Fruit fly (Drosophila melanogaster): ENCODE results near the gene GstT3.

dm6 chrX:20502776-20503503 is 35.7 kb downstream of the GstT3 start:
- TF ChIP-seq Sox102F (GFP tag; optimal IDR thresholded peaks at IDR 0.05), result peak; percentile 57
- TF ChIP-seq Eip78C (GFP tag), result peak; percentile 82
- no peak; the same call in 2 of the 3 replicates for TF ChIP-seq CG8119 (GFP tag; IDR thresholded peaks at IDR 0.05)
- TF ChIP-seq Sox15 (GFP tag; optimal IDR thresholded peaks at IDR 0.05), result peak; percentile 26
- TF ChIP-seq salr (GFP tag; optimal IDR thresholded peaks at IDR 0.05), result peak in 1 of 2 experiments; percentile 48
